Worm (Caenorhabditis elegans): ENCODE measurements around the gene eral-1.

DNA sequence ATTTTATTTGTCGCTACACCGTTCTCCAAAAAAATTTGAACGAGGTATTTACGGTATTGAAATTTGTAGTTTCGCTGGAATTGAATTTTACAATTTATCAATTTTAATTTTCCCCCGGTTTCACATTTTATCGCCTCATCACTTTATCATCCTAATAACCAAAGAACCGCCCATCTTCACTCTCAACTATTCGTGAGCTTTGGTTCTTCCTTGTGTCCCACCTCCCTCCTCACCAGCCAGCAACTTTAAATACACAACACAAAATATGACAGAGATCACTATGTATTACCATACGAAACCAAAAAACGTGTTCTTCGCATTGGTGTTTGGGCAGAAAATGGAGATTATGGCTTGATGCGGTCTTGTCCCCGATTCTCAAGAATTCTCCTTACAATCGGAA lies 14.5 kb upstream of the eral-1 start:
- TF ChIP-seq fkh-10 (GFP tag; optimal IDR thresholded peaks at IDR 0.05), result no peak
- no peak for TF ChIP-seq ceh-31 (tag; optimal IDR thresholded peaks at IDR 0.05)
- no peak for TF ChIP-seq K02D7.2 (tag; optimal IDR thresholded peaks at IDR 0.05)
- no peak for TF ChIP-seq sox-2 (GFP tag; IDR thresholded peaks at IDR 0.05)
- no peak for TF ChIP-seq unc-86 (tag; optimal IDR thresholded peaks at IDR 0.05)
- no peak for TF ChIP-seq ttx-3 (tag; optimal IDR thresholded peaks at IDR 0.05)
- no peak for TF ChIP-seq dmd-4 (tag; optimal IDR thresholded peaks at IDR 0.05; ENCODE audit: borderline replicate concordance)
- TF ChIP-seq ceh-30 (tag; optimal IDR thresholded peaks at IDR 0.05), result no peak
- no peak for TF ChIP-seq zip-5 (tag; optimal IDR thresholded peaks at IDR 0.05)
- no peak for TF ChIP-seq ama-1 (optimal IDR thresholded peaks at IDR 0.05)
- TF ChIP-seq unc-55 (GFP tag; optimal IDR thresholded peaks at IDR 0.05), result no peak
- no peak for TF ChIP-seq tbx-2 (tag; optimal IDR thresholded peaks at IDR 0.05)
- no peak for TF ChIP-seq pqm-1 (tag; optimal IDR thresholded peaks at IDR 0.05)

All from whole organism, late embryonic.